Worm (Caenorhabditis elegans): ENCODE data around the gene nurf-1.
"Not testable (repeated sequence)": the region's sequence is repeated elsewhere in the genome, so short reads cannot be mapped to it uniquely, and the experiment has no call there.

- not testable (repeated sequence) for TF ChIP-seq nhr-28 (tag; optimal IDR thresholded peaks at IDR 0.05); snpc-4 (tag; optimal IDR thresholded peaks at IDR 0.05); nhr-12 (tag; optimal IDR thresholded peaks at IDR 0.05); ztf-11 (tag; optimal IDR thresholded peaks at IDR 0.05); fkh-10 (GFP tag; optimal IDR thresholded peaks at IDR 0.05); lin-13 (GFP tag; optimal IDR thresholded peaks at IDR 0.05); dpl-1 (GFP tag; optimal IDR thresholded peaks at IDR 0.05); nhr-11 (tag; optimal IDR thresholded peaks at IDR 0.05); elt-2 (tag; optimal IDR thresholded peaks at IDR 0.05)
Observed at ce11 chrII:14344166-14344565, 46.3 kb upstream of the nurf-1 start, which contains the start of gene ddl-3.

All from whole organism, L1 larva.